Fruit fly (Drosophila melanogaster) whole organism, adult: Measurements from ENCODE around the gene CG1416.
A peak's percentile ranks its signal among the peaks of the same experiment; 100 is the strongest.

Experiments
- CG11617 ChIP-seq: fragments of 200-800 bp; sonication (Bioruptor generic); optimal IDR thresholded peaks from 2 replicates; lab custom pipeline; 2017; ENCODE audit warnings: mild to moderate bottlenecking, missing biosample characterization, missing genetic modification reagents, missing genetic modification characterization
- CG12768 ChIP-seq: fragments of 200-800 bp; sonication (Bioruptor generic); optimal IDR thresholded peaks from 2 replicates; lab custom pipeline; 2017; ENCODE audit warnings: missing biosample characterization, missing genetic modification characterization, mild to moderate bottlenecking, moderate library complexity, missing genetic modification reagents
- CG14711 ChIP-seq: fragments of 200-800 bp; sonication (Bioruptor generic); optimal IDR thresholded peaks from 2 replicates; lab custom pipeline; 2018; ENCODE audit warnings: missing biosample characterization, mild to moderate bottlenecking, missing genetic modification characterization, moderate library complexity
- CG1620 ChIP-seq: fragments of 200-800 bp; sonication (Bioruptor generic); optimal IDR thresholded peaks from 2 replicates; lab custom pipeline; 2016; ENCODE audit warnings: missing biosample characterization, missing genetic modification characterization
- CG33017 ChIP-seq: fragments of 200-800 bp; sonication (Bioruptor generic); optimal IDR thresholded peaks from 2 replicates; lab custom pipeline; 2018; ENCODE audit warnings: missing biosample characterization, mild to moderate bottlenecking, missing genetic modification characterization, moderate library complexity
- CG5204 ChIP-seq: fragments of 200-800 bp; sonication (Bioruptor generic); optimal IDR thresholded peaks from 2 replicates; lab custom pipeline; 2016; ENCODE audit warnings: missing biosample characterization, missing genetic modification characterization
- CG7045 ChIP-seq: fragments of 200-800 bp; sonication (Bioruptor generic); optimal IDR thresholded peaks from 2 replicates; lab custom pipeline; 2017; ENCODE audit warnings: missing biosample characterization, mild to moderate bottlenecking, missing genetic modification characterization
- CG7101 ChIP-seq: fragments of 200-800 bp; sonication (Bioruptor generic); optimal IDR thresholded peaks from 2 replicates; lab custom pipeline; 2018; ENCODE audit warnings: missing biosample characterization, mild to moderate bottlenecking, missing genetic modification characterization, moderate library complexity
- Clk ChIP-seq: fragments of 200-800 bp; sonication (Bioruptor generic); optimal IDR thresholded peaks from 2 replicates; lab custom pipeline; 2017; ENCODE audit warnings: missing biosample characterization, missing genetic modification characterization
- Crg-1 ChIP-seq: fragments of 200-800 bp; sonication (Bioruptor generic); optimal IDR thresholded peaks from 2 replicates; lab custom pipeline; 2016; ENCODE audit warnings: missing biosample characterization, missing genetic modification characterization
- Hr96 ChIP-seq: fragments of 200-800 bp; sonication (Bioruptor generic); optimal IDR thresholded peaks from 2 replicates; lab custom pipeline; 2016; ENCODE audit warnings: missing biosample characterization, missing genetic modification characterization
- Mnt ChIP-seq: fragments of 200-800 bp; sonication (Bioruptor generic); optimal IDR thresholded peaks from 2 replicates; lab custom pipeline; 2016; ENCODE audit warnings: missing biosample characterization, mild to moderate bottlenecking, missing genetic modification characterization
- bab1 ChIP-seq: fragments of 200-800 bp; sonication (Bioruptor generic); optimal IDR thresholded peaks from 3 replicates; lab custom pipeline; 2019; ENCODE audit warnings: missing biosample characterization, mild to moderate bottlenecking, missing genetic modification characterization, moderate library complexity
- cic ChIP-seq: fragments of 200-800 bp; sonication (Bioruptor generic); optimal IDR thresholded peaks from 2 replicates; lab custom pipeline; 2017; ENCODE audit warnings: missing biosample characterization, mild to moderate bottlenecking, missing genetic modification characterization, moderate library complexity
- cnc ChIP-seq, 2 experiments: fragments of >200 bp; optimal IDR thresholded peaks; 2 replicates each; lab custom pipeline; 2017
- kay ChIP-seq: fragments of 200-800 bp; sonication (Bioruptor generic); peaks from one replicate; lab custom pipeline; 2016; ENCODE audit warnings: missing biosample characterization, missing genetic modification characterization, borderline replicate concordance
- ovo ChIP-seq: fragments of 200-800 bp; sonication (Bioruptor generic); optimal IDR thresholded peaks from 2 replicates; lab custom pipeline; 2016; ENCODE audit warnings: missing biosample characterization, missing genetic modification characterization
- pad ChIP-seq: fragments of 200-800 bp; sonication (Bioruptor generic); optimal IDR thresholded peaks from 3 replicates; lab custom pipeline; 2017; ENCODE audit warnings: missing biosample characterization, missing genetic modification characterization, mild to moderate bottlenecking, moderate library complexity, missing genetic modification reagents
- tj ChIP-seq: fragments of 200-800 bp; sonication (Bioruptor generic); optimal IDR thresholded peaks from 3 replicates; lab custom pipeline; 2017; ENCODE audit warnings: missing biosample characterization, mild to moderate bottlenecking, missing genetic modification characterization, moderate library complexity
- toe ChIP-seq: fragments of 200-800 bp; sonication (Bioruptor generic); optimal IDR thresholded peaks from 2 replicates; lab custom pipeline; 2016; ENCODE audit warnings: missing biosample characterization, missing genetic modification characterization

Gene CG1416

DNA sequence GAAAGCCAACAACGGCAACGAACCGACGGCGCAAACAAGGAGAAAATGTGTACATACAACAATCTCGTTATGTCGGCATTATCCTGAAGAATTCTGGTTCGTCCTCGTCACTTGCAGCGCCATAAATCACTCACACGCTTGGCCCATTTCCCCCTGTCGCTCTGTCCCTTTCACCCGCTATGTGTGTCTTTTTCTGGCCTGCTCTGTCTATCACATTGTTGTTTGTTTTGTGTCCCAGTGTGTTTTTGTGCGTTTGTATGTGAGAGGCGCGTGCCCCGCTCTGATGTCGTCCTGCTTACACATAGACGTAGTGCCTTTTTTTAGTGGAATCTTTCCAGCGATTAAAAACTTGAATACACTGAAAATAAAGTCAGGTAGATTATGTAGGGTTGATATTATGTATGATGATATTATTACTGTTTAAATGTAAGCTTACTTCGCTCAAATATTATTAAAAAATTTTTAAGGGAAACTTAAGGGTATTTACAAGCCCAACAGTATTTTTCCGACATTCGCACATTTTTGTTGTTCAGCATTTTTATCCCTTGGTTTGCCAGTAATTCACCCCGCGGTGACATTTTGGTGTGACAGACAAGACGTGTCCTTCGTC lies 31.8 kb downstream of the CG1416 start:
- no peak for TF ChIP-seq Hr96
- TF ChIP-seq Clk (GFP tag; lab: Kevin White, UChicago): no peak
- no peak for TF ChIP-seq cnc (optimal IDR thresholded peaks at IDR 0.05; lab: Kevin White, UChicago)
- no peak for TF ChIP-seq CG5204 (GFP tag; lab: Kevin White, UChicago)
- no peak for TF ChIP-seq pad (GFP tag; lab: Kevin White, UChicago)
- no peak for TF ChIP-seq bab1
- TF ChIP-seq CG7045 (GFP tag; lab: Kevin White, UChicago): no peak
- no peak for TF ChIP-seq Crg-1
- no peak for TF ChIP-seq CG1620 (GFP tag; lab: Kevin White, UChicago)
- TF ChIP-seq tj (GFP tag; lab: Kevin White, UChicago): no peak
- no peak for TF ChIP-seq kay (GFP tag; lab: Kevin White, UChicago)
- no peak for TF ChIP-seq ovo (GFP tag; lab: Kevin White, UChicago)
- TF ChIP-seq Mnt: no peak
- TF ChIP-seq CG7101 (tag; lab: Kevin White, UChicago): no peak
- TF ChIP-seq CG12768 (GFP tag; lab: Kevin White, UChicago): no peak
- no peak for TF ChIP-seq CG33017
- TF ChIP-seq CG14711 (tag; lab: Kevin White, UChicago): no peak
- TF ChIP-seq CG11617 (GFP tag; lab: Kevin White, UChicago): no peak
- TF ChIP-seq cic (GFP tag; lab: Kevin White, UChicago): no peak
- no peak for TF ChIP-seq toe (GFP tag; lab: Kevin White, UChicago)

DNA sequence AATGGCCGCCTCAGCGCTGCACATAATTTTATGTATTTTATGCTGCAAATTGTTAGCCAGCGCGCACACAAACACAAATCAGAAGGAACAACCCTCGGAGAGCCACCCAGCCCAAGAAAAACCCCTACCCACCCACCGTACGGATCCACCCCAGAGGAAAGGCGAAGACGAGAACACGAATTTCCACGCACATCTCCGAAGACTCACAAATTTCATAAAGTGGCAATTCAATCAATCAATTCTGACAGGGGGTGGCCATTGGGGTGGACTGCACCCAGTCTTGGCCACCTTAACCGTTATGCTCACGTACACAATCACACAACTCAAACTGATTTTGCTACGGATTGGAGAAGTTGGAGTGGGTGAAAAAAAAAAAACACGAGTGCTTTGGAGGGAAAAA lies 34.2 kb downstream of the CG1416 start:
- TF ChIP-seq Mnt: no peak
- TF ChIP-seq ovo (GFP tag; lab: Kevin White, UChicago): no peak
- TF ChIP-seq cnc (optimal IDR thresholded peaks at IDR 0.05; lab: Kevin White, UChicago): no peak
- no peak for TF ChIP-seq kay (GFP tag; lab: Kevin White, UChicago)
- TF ChIP-seq CG1620 (GFP tag; lab: Kevin White, UChicago): no peak
- no peak for TF ChIP-seq CG14711 (tag; lab: Kevin White, UChicago)
- TF ChIP-seq CG7045 (GFP tag; lab: Kevin White, UChicago): no peak
- no peak for TF ChIP-seq tj (GFP tag; lab: Kevin White, UChicago)

DNA sequence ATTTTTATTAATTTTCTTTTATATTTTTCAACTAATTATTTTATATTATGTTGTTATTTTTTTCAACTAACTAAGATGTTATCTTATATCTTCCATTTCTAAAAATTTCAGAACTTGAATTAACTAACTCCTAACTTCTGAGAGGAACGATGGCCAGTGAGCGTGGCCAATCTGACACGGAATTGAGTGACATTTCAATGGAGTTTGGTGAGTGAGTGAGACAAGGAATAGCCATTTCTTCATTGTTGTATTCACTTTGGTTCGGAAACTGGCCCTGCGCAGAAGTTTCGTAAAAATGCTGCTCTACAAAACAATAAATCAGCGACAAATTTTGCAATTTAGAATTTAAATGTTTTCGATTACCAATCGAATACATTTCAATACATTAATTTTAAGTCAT lies 35.0 kb downstream of the CG1416 start:
- TF ChIP-seq CG14711 (tag; lab: Kevin White, UChicago): no peak
- TF ChIP-seq CG12768 (GFP tag; lab: Kevin White, UChicago): no peak
- no peak for TF ChIP-seq Mnt
- no peak for TF ChIP-seq Crg-1
- no peak for TF ChIP-seq CG5204 (GFP tag; lab: Kevin White, UChicago)
- TF ChIP-seq kay (GFP tag; lab: Kevin White, UChicago): no peak
- TF ChIP-seq toe (GFP tag; lab: Kevin White, UChicago): no peak
- TF ChIP-seq CG1620 (GFP tag; lab: Kevin White, UChicago): no peak
- no peak for TF ChIP-seq tj (GFP tag; lab: Kevin White, UChicago)
- no peak for TF ChIP-seq CG11617 (GFP tag; lab: Kevin White, UChicago)
- TF ChIP-seq Hr96: no peak
- no peak for TF ChIP-seq bab1

DNA sequence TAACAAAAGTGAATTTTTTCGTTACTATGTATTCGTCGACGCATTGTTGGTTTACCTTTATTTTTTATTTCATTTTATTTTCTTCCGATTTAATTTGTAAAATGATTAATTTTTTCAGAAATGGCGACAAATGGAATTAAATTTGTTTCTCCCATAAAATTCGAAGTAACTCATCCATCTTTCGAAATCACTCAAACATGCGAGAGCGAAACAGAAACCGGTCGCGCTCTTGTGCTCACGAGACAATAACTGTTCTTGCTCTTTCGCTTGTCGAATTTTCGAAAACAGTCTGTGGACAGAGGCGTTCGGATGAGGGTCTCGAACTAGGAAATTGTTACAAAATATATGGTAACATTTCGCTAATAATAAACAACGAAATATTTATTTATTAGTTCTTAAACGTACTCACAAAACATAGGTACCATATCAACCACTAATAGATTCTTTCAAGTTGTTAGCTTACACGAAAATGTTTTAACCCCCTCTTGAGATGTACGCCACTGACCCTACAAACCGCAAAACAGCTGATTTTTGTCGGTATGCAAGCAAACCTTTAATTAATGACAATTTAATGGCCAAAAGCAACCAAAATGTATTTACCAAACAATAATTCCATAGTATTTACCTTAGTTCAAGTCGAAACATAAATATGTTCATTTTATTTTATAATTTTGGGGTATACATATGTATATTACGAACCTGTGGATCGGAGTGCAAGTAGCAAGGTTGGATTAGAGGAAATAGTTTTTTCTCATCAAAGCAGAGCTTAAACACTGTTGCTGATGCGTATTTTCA lies 36.9 kb downstream of the CG1416 start:
- TF ChIP-seq Mnt (peak; percentile 74), Clk (GFP tag; lab: Kevin White, UChicago) (peak; percentile 83), CG7045 (GFP tag; lab: Kevin White, UChicago) (peak; percentile 97), Crg-1 (peak; percentile 62), cnc (optimal IDR thresholded peaks at IDR 0.05; lab: Kevin White, UChicago) (no peak), CG11617 (GFP tag; lab: Kevin White, UChicago) (peak; percentile 91), tj (GFP tag; lab: Kevin White, UChicago) (peak; percentile 75), kay (GFP tag; lab: Kevin White, UChicago) (peak; percentile 95), CG33017 (peak; percentile 91), toe (GFP tag; lab: Kevin White, UChicago) (peak; percentile 96), cic (GFP tag; lab: Kevin White, UChicago) (peak; percentile 32), CG5204 (GFP tag; lab: Kevin White, UChicago) (peak; percentile 93), Hr96 (peak; percentile 94), pad (GFP tag; lab: Kevin White, UChicago) (peak; percentile 86), bab1 (peak; percentile 98), CG12768 (GFP tag; lab: Kevin White, UChicago) (peak; percentile 91), CG14711 (tag; lab: Kevin White, UChicago) (peak; percentile 89), CG1620 (GFP tag; lab: Kevin White, UChicago) (peak; percentile 92), ovo (GFP tag; lab: Kevin White, UChicago) (peak; percentile 92), CG7101 (tag; lab: Kevin White, UChicago) (peak; percentile 93)

DNA sequence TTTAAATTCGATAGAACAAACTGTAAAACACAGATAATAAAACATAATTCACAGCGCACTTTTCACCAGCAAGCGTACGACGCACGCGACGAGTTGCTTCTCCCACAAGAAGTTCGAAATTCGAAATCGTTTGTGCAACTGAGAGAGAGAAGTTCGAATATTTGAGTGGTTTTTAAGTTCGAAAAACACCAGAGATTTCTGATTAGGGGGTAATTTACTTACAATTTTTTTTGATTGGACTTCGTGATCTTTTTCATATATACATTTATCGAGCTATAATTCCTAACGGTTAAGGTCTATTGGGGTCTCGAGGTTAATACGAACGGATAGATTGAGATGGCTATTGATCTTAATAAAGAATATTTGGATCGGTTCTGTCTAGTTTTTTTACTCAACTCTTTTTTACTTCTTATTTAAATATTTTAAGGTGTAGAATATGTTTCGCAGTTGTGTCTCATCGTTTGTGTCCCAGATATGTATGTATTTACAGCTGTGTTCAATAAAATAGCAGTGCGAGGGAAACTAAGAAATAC lies 37.6 kb downstream of the CG1416 start, which contains the start of gene CG31612:
Gene CG31612 (minus strand): TSS at position 106 of the 533 bp plus-strand sequence.
- TF ChIP-seq CG14711 (tag; lab: Kevin White, UChicago) (no peak), bab1 (no peak), CG5204 (GFP tag; lab: Kevin White, UChicago) (no peak), pad (GFP tag; lab: Kevin White, UChicago) (no peak), toe (GFP tag; lab: Kevin White, UChicago) (no peak), CG33017 (no peak), Clk (GFP tag; lab: Kevin White, UChicago) (no peak), CG11617 (GFP tag; lab: Kevin White, UChicago) (no peak), CG7045 (GFP tag; lab: Kevin White, UChicago) (no peak), cnc (optimal IDR thresholded peaks at IDR 0.05; lab: Kevin White, UChicago) (no peak), CG7101 (tag; lab: Kevin White, UChicago) (no peak), CG1620 (GFP tag; lab: Kevin White, UChicago) (no peak), kay (GFP tag; lab: Kevin White, UChicago) (no peak), Crg-1 (no peak), tj (GFP tag; lab: Kevin White, UChicago) (no peak), CG12768 (GFP tag; lab: Kevin White, UChicago) (no peak), Mnt (no peak)
